Worm (Caenorhabditis elegans) whole organism, L4/young adult: Measurements from ENCODE around the gene nhx-4.
"Not testable (repeated sequence)": the region's sequence is repeated elsewhere in the genome, so short reads cannot be mapped to it uniquely, and the experiment has no call there.

Source experiments
- W03F9.2 ChIP-seq: fragments of 150-350 bp; optimal IDR thresholded peaks from 2 replicates; lab custom pipeline; 2014; ENCODE audit warnings: missing biosample characterization, missing genetic modification characterization
- dao-5 ChIP-seq: sonication (generic microtip); optimal IDR thresholded peaks from 2 replicates; lab custom pipeline; 2016; ENCODE audit warnings: missing genotype, missing genetic modification characterization, moderate library complexity, missing compliant biosample characterization
- him-1 ChIP-seq: sonication (generic microtip); optimal IDR thresholded peaks from 2 replicates; lab custom pipeline; 2016; ENCODE audit warnings: missing genotype, missing genetic modification reagents, missing genetic modification characterization, missing compliant biosample characterization

nhx-4 gene

DNA sequence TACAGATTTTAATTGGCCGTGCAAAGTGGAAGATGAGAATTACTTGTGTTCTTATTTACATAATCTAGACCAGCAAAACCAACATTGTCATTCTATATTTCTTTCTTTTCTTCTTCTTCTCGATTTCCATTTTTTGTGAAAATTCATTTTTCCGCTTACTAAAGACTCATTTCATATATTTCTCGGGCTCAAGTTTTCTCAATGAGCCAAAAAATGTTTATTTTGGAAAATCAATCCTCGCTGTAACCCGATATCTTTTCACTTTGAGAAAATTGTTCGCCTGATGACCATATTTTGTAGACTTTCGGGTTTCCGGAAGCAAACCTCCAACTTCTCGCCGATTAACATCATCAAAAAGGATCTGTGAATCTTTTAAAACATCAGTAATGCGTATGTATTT lies at the start of gene nhx-4:
Gene nhx-4, plus strand, starts transcription at position 301 of the 400 bp plus-strand sequence.
- TF ChIP-seq dao-5 (tag; lab: Kevin White, UChicago) (no peak), him-1 (tag; lab: Kevin White, UChicago) (no peak), W03F9.2 (tag; lab: Kevin White, UChicago) (no peak)

DNA sequence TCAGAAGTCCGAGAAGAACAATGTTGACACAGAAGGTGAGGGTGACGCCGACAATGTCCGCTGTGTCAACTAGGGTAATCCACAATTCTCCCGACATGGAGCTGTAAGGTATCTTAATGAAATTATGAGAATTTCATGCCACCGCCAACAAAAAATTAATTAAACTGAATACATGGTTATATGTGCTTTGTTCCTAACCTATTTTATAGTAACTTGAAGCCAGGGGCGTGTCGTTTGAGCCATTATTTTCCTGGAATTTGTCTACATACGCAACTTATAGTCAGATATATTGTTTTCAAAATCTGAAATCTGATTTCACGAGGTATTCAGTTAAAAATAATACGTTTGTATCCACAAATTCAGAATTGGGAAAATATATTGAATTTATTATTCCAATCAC lies 48.2 kb upstream of the nhx-4 start, which contains the start of gene odr-10:
Gene odr-10, minus strand, starts transcription at position 101 of the 400 bp plus-strand sequence.
- TF ChIP-seq dao-5 (tag; lab: Kevin White, UChicago) (no peak), him-1 (tag; lab: Kevin White, UChicago) (no peak), W03F9.2 (tag; lab: Kevin White, UChicago) (no peak)

DNA sequence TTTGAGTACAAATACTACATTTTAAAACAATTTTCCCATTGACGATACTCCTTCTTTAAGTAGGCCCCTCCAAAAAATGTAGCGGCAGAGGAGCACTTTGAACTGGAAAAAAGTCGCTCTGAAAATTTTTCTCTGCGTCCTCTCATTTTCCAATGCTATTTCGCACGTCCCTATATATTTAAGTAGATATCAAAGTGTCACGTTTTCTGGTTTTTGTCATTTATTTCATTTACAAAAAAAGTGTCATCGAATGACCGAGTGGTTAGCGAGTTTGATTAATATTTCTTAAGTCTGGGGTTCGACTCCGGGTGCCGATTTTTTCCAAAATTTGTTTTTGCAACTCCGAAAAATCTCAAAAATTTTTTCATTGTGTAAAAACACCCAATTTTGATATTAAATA lies 47.2 kb upstream of the nhx-4 start:
- TF ChIP-seq dao-5 (tag; lab: Kevin White, UChicago): no peak
- TF ChIP-seq W03F9.2 (tag; lab: Kevin White, UChicago): no peak
- no peak for TF ChIP-seq him-1 (tag; lab: Kevin White, UChicago)

DNA sequence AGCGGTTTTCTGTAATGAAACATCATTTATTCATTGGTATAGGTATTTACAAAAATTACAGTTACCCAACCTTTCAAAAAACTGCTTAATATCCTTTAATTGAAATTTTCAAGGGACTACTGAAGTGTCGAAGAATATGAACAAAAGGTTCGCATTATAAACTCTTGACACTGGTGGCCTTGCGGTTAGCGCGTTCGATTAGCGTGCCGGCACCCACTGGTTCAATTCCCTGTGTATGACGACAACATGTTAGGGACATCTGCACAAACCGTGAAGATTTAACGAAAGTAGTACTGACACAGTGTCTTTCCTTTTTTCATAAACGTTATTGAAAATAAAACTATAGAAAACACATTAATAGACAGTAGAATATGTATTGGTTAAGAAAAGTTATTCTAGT lies 46.4 kb upstream of the nhx-4 start:
- peak; percentile 85 for TF ChIP-seq dao-5 (tag; lab: Kevin White, UChicago)
- TF ChIP-seq W03F9.2 (tag; lab: Kevin White, UChicago): peak; percentile 47
- TF ChIP-seq him-1 (tag; lab: Kevin White, UChicago): no peak

DNA sequence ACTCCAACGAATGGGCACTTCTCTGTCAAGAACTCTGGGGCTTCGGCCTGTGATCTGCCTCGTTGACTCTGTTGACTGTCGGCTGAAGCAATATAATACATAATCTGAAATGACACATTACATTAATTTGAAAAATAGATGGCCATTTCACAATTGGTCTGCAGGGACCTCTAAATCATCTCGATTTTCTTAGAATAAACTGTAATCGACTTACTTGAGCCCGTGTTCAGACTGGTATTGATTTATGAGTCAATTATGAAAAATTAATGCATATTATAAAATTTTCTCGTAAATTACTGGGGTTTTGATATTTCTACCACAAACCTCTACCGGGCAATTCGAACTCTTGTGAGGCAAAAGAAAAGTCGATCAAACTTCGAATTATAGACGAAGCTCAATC lies 45.4 kb upstream of the nhx-4 start, which contains the start of gene C53B7.6:
Gene C53B7.6, minus strand, starts transcription at position 101 of the 400 bp plus-strand sequence.
- TF ChIP-seq dao-5, W03F9.2, him-1 (tag; lab: Kevin White, UChicago): not testable (repeated sequence)

DNA sequence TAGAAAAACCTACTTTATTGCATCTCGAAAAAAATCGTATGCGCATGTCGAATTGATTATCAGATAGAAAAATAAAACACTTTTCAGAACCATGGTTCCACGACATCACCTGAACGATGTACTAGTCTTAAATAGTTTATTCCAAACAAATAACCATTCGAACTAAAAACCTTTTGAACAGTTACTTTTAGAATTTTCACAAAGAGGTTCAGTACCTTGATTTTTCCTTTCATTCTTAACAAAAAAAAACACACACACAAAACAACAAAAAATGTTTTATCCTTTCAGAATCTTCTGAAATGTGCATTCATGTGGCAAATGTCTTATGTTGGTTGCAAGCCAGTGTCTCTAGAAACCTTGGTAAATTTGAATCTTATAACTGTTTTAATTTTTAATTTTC lies 39.4 kb upstream of the nhx-4 start, which contains the start of gene F41C6.4:
Gene F41C6.4, minus strand, starts transcription at position 101 of the 400 bp plus-strand sequence.
- TF ChIP-seq W03F9.2 (tag; lab: Kevin White, UChicago) (no peak), dao-5 (tag; lab: Kevin White, UChicago) (no peak), him-1 (tag; lab: Kevin White, UChicago) (no peak)

DNA sequence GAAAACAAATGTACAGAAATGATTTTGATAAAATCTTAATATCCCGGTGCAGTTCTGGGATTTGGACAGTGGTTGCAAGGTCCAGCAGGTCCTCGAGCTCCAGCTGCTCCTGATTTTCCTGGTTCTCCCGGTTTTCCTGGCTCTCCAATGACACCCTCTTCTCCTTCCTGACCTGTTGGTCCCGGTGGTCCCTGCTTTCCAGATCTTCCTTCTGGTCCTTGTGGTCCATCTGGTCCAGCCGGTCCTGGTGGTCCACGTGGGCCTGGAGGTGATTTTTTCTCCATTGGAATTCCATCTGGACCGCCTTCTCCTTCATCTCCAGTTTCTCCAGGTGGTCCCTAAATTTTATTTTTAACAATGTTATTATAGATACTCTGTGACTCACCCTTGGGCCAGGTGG lies 38.8 kb upstream of the nhx-4 start:
- TF ChIP-seq W03F9.2 (tag; lab: Kevin White, UChicago): no peak
- TF ChIP-seq dao-5 (tag; lab: Kevin White, UChicago): no peak
- no peak for TF ChIP-seq him-1 (tag; lab: Kevin White, UChicago)

DNA sequence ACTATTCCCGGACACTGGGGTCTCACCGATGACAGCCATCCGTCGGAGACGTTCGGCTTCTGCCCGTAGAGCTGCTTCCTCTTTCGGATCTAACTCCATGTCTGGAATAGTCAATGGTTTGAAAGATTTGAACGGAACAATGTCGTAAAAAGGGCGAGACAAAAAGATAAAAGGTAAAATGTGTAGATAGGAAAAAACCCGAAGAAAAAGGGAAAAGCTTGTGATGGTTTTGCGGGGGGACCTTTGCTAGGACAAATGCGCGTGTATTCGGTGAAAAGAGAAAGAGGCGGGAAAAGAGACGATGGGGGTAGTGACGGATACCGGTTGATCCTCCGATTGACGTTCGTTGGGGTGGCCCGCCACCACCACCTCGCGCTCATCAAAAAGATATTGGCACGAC lies 36.7 kb upstream of the nhx-4 start, which contains the start of gene col-173:
Gene col-173, minus strand, starts transcription at position 101 of the 400 bp plus-strand sequence.
- TF ChIP-seq him-1 (tag; lab: Kevin White, UChicago) (no peak), W03F9.2 (tag; lab: Kevin White, UChicago) (no peak), dao-5 (tag; lab: Kevin White, UChicago) (no peak)

DNA sequence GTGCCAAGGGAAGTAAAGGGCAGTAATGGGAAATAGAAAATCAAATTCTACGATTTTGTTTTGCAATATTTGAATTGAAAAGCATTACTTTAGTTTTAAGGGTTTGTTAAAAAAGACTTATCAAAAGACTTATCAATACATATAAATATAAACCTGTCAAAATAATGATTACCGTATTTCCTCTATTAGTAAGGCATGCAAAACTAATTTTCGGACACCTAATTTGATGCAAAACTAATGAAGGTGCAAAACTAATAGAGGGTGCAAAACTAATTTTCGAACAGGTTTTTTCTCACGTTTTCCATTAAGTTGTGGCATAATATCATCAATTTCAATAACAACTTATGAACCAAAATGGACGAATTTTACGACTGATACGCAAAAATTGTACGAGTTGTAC lies 32.3 kb upstream of the nhx-4 start, which contains the start of gene F41C6.6:
Gene F41C6.6, minus strand, starts transcription at position 101 of the 400 bp plus-strand sequence.
- TF ChIP-seq W03F9.2, dao-5, him-1 (tag; lab: Kevin White, UChicago): not testable (repeated sequence)

DNA sequence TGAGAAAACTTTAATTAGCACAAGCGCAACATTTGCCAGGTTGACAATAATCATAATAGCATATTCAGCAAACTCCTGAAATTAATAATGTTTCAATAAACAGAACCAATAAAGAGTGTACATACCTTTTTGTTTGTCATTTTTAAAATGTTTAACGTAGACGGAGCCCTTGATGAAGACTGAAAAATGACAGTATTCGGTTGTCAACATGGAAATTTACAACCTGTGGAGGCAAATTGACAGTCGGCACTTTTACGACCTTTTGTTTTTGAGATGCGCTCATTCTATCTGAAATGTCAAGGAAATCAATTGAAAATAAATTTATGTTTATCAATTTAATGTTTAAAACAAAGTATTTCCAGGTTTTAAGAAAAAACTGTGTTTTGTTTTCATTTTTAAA lies 29.6 kb upstream of the nhx-4 start:
- TF ChIP-seq W03F9.2 (tag; lab: Kevin White, UChicago): no peak
- TF ChIP-seq dao-5 (tag; lab: Kevin White, UChicago): no peak
- TF ChIP-seq him-1 (tag; lab: Kevin White, UChicago): no peak

DNA sequence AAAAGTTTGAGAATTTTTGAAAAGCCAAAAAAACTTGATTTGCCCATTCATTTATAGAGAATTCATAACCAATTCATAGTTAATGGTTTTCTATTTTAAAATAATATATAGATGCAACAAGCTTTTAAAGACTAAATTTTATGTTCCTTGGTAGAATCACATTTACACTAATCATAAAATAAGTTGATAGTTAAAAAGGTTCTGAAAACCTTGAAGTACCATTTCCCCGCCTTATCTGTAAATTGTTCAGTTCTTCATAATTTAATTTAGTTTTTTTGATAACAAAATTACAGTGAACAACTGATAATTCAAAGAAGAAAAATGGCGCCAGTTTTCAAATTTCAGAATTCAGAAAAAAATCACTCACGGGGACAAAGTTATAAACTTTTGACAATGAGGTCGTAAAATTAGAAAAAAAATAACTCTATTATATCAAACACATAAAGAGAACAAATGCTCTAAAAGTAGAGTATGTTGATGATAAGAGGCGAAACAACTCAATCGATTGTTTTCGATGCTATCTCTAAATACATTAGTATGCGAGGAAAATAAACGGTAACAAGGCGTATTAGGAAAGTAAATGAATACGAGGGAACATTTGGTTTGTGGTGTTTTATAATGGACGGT lies 28.7 kb upstream of the nhx-4 start, which contains the start of gene F41C6.7:
Gene F41C6.7, minus strand, starts transcription at position 51 of the 627 bp plus-strand sequence.
- no peak for TF ChIP-seq dao-5 (tag; lab: Kevin White, UChicago)
- no peak for TF ChIP-seq him-1 (tag; lab: Kevin White, UChicago)
- no peak for TF ChIP-seq W03F9.2 (tag; lab: Kevin White, UChicago)

DNA sequence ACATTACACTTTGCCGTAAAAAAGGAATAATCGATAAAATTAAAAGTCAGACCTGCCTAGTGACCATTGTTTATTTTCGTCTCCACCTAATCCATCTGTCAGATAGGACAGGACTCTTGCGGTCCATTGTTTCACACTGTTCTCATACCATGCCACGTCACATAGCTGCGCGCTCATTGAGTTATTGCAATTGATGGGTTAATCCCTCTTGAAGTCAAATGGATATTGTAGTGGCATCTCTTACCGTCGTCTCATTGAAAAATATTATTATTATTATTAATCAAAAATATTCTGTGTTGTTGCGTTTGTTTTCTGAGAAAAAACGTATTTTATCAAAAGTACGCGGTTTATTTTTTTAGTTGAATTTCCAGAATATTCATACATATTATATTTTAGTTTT lies 25.9 kb upstream of the nhx-4 start:
- TF ChIP-seq W03F9.2 (tag; lab: Kevin White, UChicago) (no peak), dao-5 (tag; lab: Kevin White, UChicago) (no peak), him-1 (tag; lab: Kevin White, UChicago) (no peak)

DNA sequence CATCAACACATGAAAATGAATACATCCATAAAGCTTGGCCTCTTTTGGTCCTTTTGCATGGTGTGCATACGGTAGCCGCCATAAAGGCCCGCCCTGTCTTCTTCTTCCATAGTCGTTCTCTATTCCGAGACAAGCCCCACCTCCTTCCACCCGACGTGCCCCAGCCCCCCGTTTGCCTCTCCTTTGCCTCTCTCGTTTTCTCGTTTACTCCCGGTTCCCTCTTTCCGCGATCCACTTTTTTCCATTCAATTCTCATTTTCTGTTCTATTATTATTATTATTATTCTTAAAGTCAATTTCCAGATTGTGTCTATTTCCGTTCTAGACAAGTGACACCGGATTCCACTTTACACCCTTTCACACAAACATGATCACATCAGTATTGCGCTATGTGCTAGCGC lies 24.7 kb upstream of the nhx-4 start, which contains the start of gene unc-6:
Gene unc-6, plus strand, starts transcription at position 301 of the 400 bp plus-strand sequence.
- TF ChIP-seq him-1 (tag; lab: Kevin White, UChicago) (no peak), W03F9.2 (tag; lab: Kevin White, UChicago) (no peak), dao-5 (tag; lab: Kevin White, UChicago) (no peak)
